Worm (Caenorhabditis elegans) whole organism, L2 larva: ENCODE measurements around the gene bath-33.
A peak's percentile ranks its signal among the peaks of the same experiment; 100 is the strongest.

Experiments used
- ceh-82 ChIP-seq: fragments of 150-350 bp; optimal IDR thresholded peaks from 2 replicates; lab custom pipeline; 2014; ENCODE audit warnings: missing biosample characterization, missing genetic modification characterization
- fos-1 ChIP-seq: fragments of 150-350 bp; optimal IDR thresholded peaks from 2 replicates; lab custom pipeline; 2014; ENCODE audit warnings: missing biosample characterization, missing genetic modification characterization
- lin-13 ChIP-seq: fragments of 150-350 bp; optimal IDR thresholded peaks from 2 replicates; lab custom pipeline; 2014; ENCODE audit warnings: missing biosample characterization, missing genetic modification reagents, missing genetic modification characterization
- lin-39 ChIP-seq: fragments of 150-350 bp; optimal IDR thresholded peaks from 2 replicates; lab custom pipeline; 2014; ENCODE audit warnings: missing biosample characterization, missing genetic modification reagents, missing genetic modification characterization
- lsy-2 ChIP-seq, 2 experiments: fragments of 150-350 bp in 1 of 2; sonication (generic microtip) in 1 of 2; optimal IDR thresholded peaks; 2 replicates each; lab custom pipeline; 2014 to 2017; ENCODE audit warnings: missing biosample characterization in 2 of 2, missing genetic modification characterization in 2 of 2
- mbf-1 ChIP-seq: sonication (generic microtip); optimal IDR thresholded peaks from 2 replicates; lab custom pipeline; 2017; ENCODE audit warnings: missing biosample characterization, missing genetic modification characterization
- nhr-11 ChIP-seq: fragments of 150-350 bp; optimal IDR thresholded peaks from 2 replicates; lab custom pipeline; 2014; ENCODE audit warnings: missing biosample characterization, missing genetic modification characterization
- nhr-237 ChIP-seq: fragments of 150-350 bp; optimal IDR thresholded peaks from 2 replicates; lab custom pipeline; 2014; ENCODE audit warnings: missing biosample characterization, missing genetic modification characterization
- nhr-25 ChIP-seq: fragments of 150-350 bp; sonication (generic microtip); optimal IDR thresholded peaks from 3 replicates; lab custom pipeline; 2014; ENCODE audit warnings: missing biosample characterization, missing genetic modification characterization
- skn-1 ChIP-seq: sonication (generic microtip); optimal IDR thresholded peaks from 2 replicates; lab custom pipeline; 2017; ENCODE audit warnings: missing biosample characterization, missing genetic modification characterization
- snpc-4 ChIP-seq: fragments of 150-350 bp; optimal IDR thresholded peaks from 2 replicates; lab custom pipeline; 2014; ENCODE audit warnings: missing biosample characterization, missing genetic modification characterization
- unc-39 ChIP-seq: fragments of 150-350 bp; optimal IDR thresholded peaks from 2 replicates; lab custom pipeline; 2014; ENCODE audit warnings: missing biosample characterization, missing genetic modification characterization

DNA sequence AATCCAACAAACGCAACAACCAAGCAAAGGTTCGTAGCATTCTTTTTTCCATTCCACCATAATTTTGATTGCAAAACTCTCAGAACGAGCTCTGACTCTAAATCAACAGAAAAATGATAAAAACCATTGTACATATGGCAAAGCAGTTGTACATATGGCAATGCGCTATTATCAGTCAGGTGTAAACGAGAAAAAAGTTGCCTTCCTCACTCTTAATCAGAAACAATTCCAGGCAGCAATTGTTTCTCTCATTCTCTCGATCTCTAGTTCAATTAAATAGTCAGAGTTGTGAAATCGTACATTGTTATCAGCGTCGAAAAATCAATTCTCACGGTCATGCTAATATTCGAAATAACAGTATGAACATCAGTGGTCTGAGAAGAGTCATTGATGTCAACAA lies 15.8 kb upstream of the bath-33 start:
- TF ChIP-seq nhr-11 (tag; lab: Kevin White, UChicago) (no peak), ceh-82 (tag; lab: Kevin White, UChicago) (no peak), lin-39 (no peak), fos-1 (peak; percentile 44), skn-1 (tag; lab: Kevin White, UChicago) (no peak), snpc-4 (tag; lab: Kevin White, UChicago) (no peak), lin-13 (no peak), nhr-237 (tag; lab: Kevin White, UChicago) (no peak), unc-39 (no peak), nhr-25 (tag; lab: Kevin White, UChicago) (no peak), lsy-2 (tag; optimal IDR thresholded peaks at IDR 0.05; lab: Kevin White, UChicago) (no peak), mbf-1 (no peak)
